Worm (Caenorhabditis elegans) whole organism, L4/young adult: ENCODE data around the gene klc-2.

ENCODE experiments used
- dao-5 ChIP-seq: sonication (generic microtip); optimal IDR thresholded peaks from 2 replicates; lab custom pipeline; 2016; ENCODE audit warnings: missing genotype, missing genetic modification characterization, moderate library complexity, missing compliant biosample characterization
- him-1 ChIP-seq: sonication (generic microtip); optimal IDR thresholded peaks from 2 replicates; lab custom pipeline; 2016; ENCODE audit warnings: missing genotype, missing genetic modification reagents, missing genetic modification characterization, missing compliant biosample characterization

ce11 chrV:5536240-5536811 is 44.9 kb downstream of the klc-2 start, which contains the start of the genes cox-16 and syp-2:
- TF ChIP-seq dao-5 (tag; lab: Kevin White, UChicago) (no peak), him-1 (tag; lab: Kevin White, UChicago) (no peak)
